Worm (Caenorhabditis elegans): ENCODE measurements around the gene fkh-6.

Gene fkh-6

ce11 chrII:4344317-4344716 lies 38.9 kb downstream of the fkh-6 start:
- TF ChIP-seq nhr-76 (tag; optimal IDR thresholded peaks at IDR 0.05) (no peak), nhr-237 (tag; optimal IDR thresholded peaks at IDR 0.05) (no peak), lin-39 (tag; optimal IDR thresholded peaks at IDR 0.05) (no peak), pha-4 (tag; optimal IDR thresholded peaks at IDR 0.05) (no peak)

- TF ChIP-seq R02D3.7 (tag; optimal IDR thresholded peaks at IDR 0.05) (no peak), lsy-12 (tag; optimal IDR thresholded peaks at IDR 0.05) (no peak), nfya-1 (tag; optimal IDR thresholded peaks at IDR 0.05; ENCODE audit: insufficient read depth) (peak; percentile 99), ztf-11 (tag; optimal IDR thresholded peaks at IDR 0.05) (no peak), ama-1 (optimal IDR thresholded peaks at IDR 0.05) (no peak), sea-2 (GFP tag; optimal IDR thresholded peaks at IDR 0.05) (no peak), lin-39 (tag; optimal IDR thresholded peaks at IDR 0.05) (no peak), fkh-2 (tag; optimal IDR thresholded peaks at IDR 0.05) (no peak)
Measured at ce11 chrII:4341484-4341883, 41.7 kb downstream of the fkh-6 start.

ce11 chrII:4339882-4340281 lies 43.3 kb downstream of the fkh-6 start, which contains the start of gene athp-2:
athp-2 (plus strand) TSS chrII:4340182.
- no peak for TF ChIP-seq elt-2 (tag; optimal IDR thresholded peaks at IDR 0.05)
- no peak for TF ChIP-seq fos-1 (tag; optimal IDR thresholded peaks at IDR 0.05)
- no peak for TF ChIP-seq zag-1 (tag; optimal IDR thresholded peaks at IDR 0.05)
- TF ChIP-seq skn-1 (tag; optimal IDR thresholded peaks at IDR 0.05) = no peak
- TF ChIP-seq jun-1 (tag; optimal IDR thresholded peaks at IDR 0.05) = no peak
- TF ChIP-seq tbx-2 (tag; optimal IDR thresholded peaks at IDR 0.05) = no peak
- no peak for TF ChIP-seq unc-39 (tag; optimal IDR thresholded peaks at IDR 0.05)
- no peak for TF ChIP-seq nhr-11 (tag; optimal IDR thresholded peaks at IDR 0.05)
- no peak for TF ChIP-seq pqm-1 (tag; optimal IDR thresholded peaks at IDR 0.05)
- no peak for TF ChIP-seq mml-1 (tag; optimal IDR thresholded peaks at IDR 0.05)
- no peak for TF ChIP-seq R02D3.7 (tag; optimal IDR thresholded peaks at IDR 0.05)
- no peak for TF ChIP-seq ztf-4 (tag; optimal IDR thresholded peaks at IDR 0.05)
- no peak for TF ChIP-seq ama-1 (optimal IDR thresholded peaks at IDR 0.05)
- no peak for TF ChIP-seq mdl-1 (tag; optimal IDR thresholded peaks at IDR 0.05)
- no peak for TF ChIP-seq elt-3 (tag; optimal IDR thresholded peaks at IDR 0.05)
- TF ChIP-seq nhr-67 (tag; optimal IDR thresholded peaks at IDR 0.05) = no peak
- no peak for TF ChIP-seq daf-12 (tag; optimal IDR thresholded peaks at IDR 0.05)
- no peak for TF ChIP-seq aly-2 (tag; optimal IDR thresholded peaks at IDR 0.05)
- no peak for TF ChIP-seq ceh-16 (tag; optimal IDR thresholded peaks at IDR 0.05)
- TF ChIP-seq unc-62 (GFP tag; optimal IDR thresholded peaks at IDR 0.05) = no peak

- TF ChIP-seq nhr-237 (tag; optimal IDR thresholded peaks at IDR 0.05) (no peak), nfya-1 (tag; optimal IDR thresholded peaks at IDR 0.05; ENCODE audit: insufficient read depth) (peak; percentile 84), aly-2 (tag; optimal IDR thresholded peaks at IDR 0.05) (no peak), zag-1 (tag; optimal IDR thresholded peaks at IDR 0.05) (no peak), sea-2 (GFP tag; optimal IDR thresholded peaks at IDR 0.05) (no peak)
Measured at ce11 chrII:4337731-4338130, 45.5 kb downstream of the fkh-6 start.

- no peak for TF ChIP-seq elt-3 (tag; optimal IDR thresholded peaks at IDR 0.05)
- TF ChIP-seq nhr-76 (tag; optimal IDR thresholded peaks at IDR 0.05) = no peak
- TF ChIP-seq nhr-237 (tag; optimal IDR thresholded peaks at IDR 0.05) = no peak
- no peak for TF ChIP-seq unc-62 (GFP tag; optimal IDR thresholded peaks at IDR 0.05)
- no peak for TF ChIP-seq nhr-43 (tag; optimal IDR thresholded peaks at IDR 0.05; ENCODE audit: poor library complexity, severe bottlenecking)
- no peak for TF ChIP-seq nhr-67 (tag; optimal IDR thresholded peaks at IDR 0.05)
- TF ChIP-seq mml-1 (tag; optimal IDR thresholded peaks at IDR 0.05) = no peak
- TF ChIP-seq fos-1 (tag; optimal IDR thresholded peaks at IDR 0.05) = no peak
- TF ChIP-seq nfya-1 (tag; optimal IDR thresholded peaks at IDR 0.05; ENCODE audit: insufficient read depth) = no peak
- no peak for TF ChIP-seq daf-12 (tag; optimal IDR thresholded peaks at IDR 0.05)
- TF ChIP-seq ceh-82 (tag; optimal IDR thresholded peaks at IDR 0.05) = no peak
- TF ChIP-seq fkh-2 (tag; optimal IDR thresholded peaks at IDR 0.05) = no peak
- no peak for TF ChIP-seq lsy-12 (tag; optimal IDR thresholded peaks at IDR 0.05)
- no peak for TF ChIP-seq lin-15B (tag; optimal IDR thresholded peaks at IDR 0.05)
- no peak for TF ChIP-seq nhr-12 (tag; optimal IDR thresholded peaks at IDR 0.05)
- no peak for TF ChIP-seq sea-2 (GFP tag; optimal IDR thresholded peaks at IDR 0.05)
Measured at ce11 chrII:4334448-4334847, 48.8 kb downstream of the fkh-6 start, which contains the start of gene madf-3. madf-3 (plus strand) TSS chrII:4334748.

Data from whole organism, L3 larva.